Worm (Caenorhabditis elegans) whole organism, L3 larva: ENCODE data around the gene T05C1.3.

Experiments
- R02D3.7 ChIP-seq: fragments of 150-350 bp; optimal IDR thresholded peaks from 2 replicates; lab custom pipeline; 2014; ENCODE audit warnings: missing biosample characterization, missing genetic modification characterization
- ZK546.5 ChIP-seq: sonication (generic microtip); optimal IDR thresholded peaks from 2 replicates; lab custom pipeline; 2017; ENCODE audit warnings: missing biosample characterization, missing genetic modification characterization
- ama-1 ChIP-seq: fragments of 150-350 bp; optimal IDR thresholded peaks from 2 replicates; lab custom pipeline; 2018
- ceh-16 ChIP-seq: sonication (generic microtip); optimal IDR thresholded peaks from 2 replicates; lab custom pipeline; 2017; ENCODE audit warnings: missing biosample characterization, missing genetic modification characterization
- ceh-28 ChIP-seq: fragments of 150-350 bp; optimal IDR thresholded peaks from 2 replicates; lab custom pipeline; 2014; ENCODE audit warnings: missing biosample characterization, missing genetic modification reagents, missing genetic modification characterization
- ceh-9 ChIP-seq: sonication (generic microtip); optimal IDR thresholded peaks from 2 replicates; lab custom pipeline; 2018; ENCODE audit warnings: missing biosample characterization, missing genetic modification characterization
- egl-27 ChIP-seq: sonication (generic microtip); optimal IDR thresholded peaks from 4 replicates; lab custom pipeline; 2017; ENCODE audit warnings: missing biosample characterization, missing genetic modification reagents, missing genetic modification characterization
- elt-2 ChIP-seq: sonication (generic microtip); optimal IDR thresholded peaks from 2 replicates; lab custom pipeline; 2016; ENCODE audit warnings: missing genetic modification reagents, mild to moderate bottlenecking, missing genetic modification characterization, missing compliant biosample characterization
- eor-1 ChIP-seq, 2 experiments: fragments of 150-350 bp; optimal IDR thresholded peaks; 2 replicates each; lab custom pipeline; 2014 to 2018; ENCODE audit warnings: missing biosample characterization in 2 of 2, missing genetic modification characterization in 2 of 2
- fkh-10 ChIP-seq: sonication (generic microtip); optimal IDR thresholded peaks from 2 replicates; lab custom pipeline; 2017; ENCODE audit warnings: missing biosample characterization, missing genetic modification reagents, missing genetic modification characterization
- fkh-2 ChIP-seq: fragments of 150-350 bp; optimal IDR thresholded peaks from 2 replicates; lab custom pipeline; 2014; ENCODE audit warnings: missing biosample characterization, missing genetic modification reagents, missing genetic modification characterization
- fos-1 ChIP-seq: fragments of 150-350 bp; optimal IDR thresholded peaks from 2 replicates; lab custom pipeline; 2014; ENCODE audit warnings: missing biosample characterization, missing genetic modification characterization
- hmg-11 ChIP-seq: sonication (generic microtip); optimal IDR thresholded peaks from 2 replicates; lab custom pipeline; 2016; ENCODE audit warnings: missing genetic modification characterization, missing compliant biosample characterization
- jun-1 ChIP-seq: fragments of 150-350 bp; optimal IDR thresholded peaks from 2 replicates; lab custom pipeline; 2014; ENCODE audit warnings: missing biosample characterization, missing genetic modification reagents, missing genetic modification characterization
- lin-15B ChIP-seq: fragments of 150-350 bp; optimal IDR thresholded peaks from 2 replicates; lab custom pipeline; 2014; ENCODE audit warnings: missing biosample characterization, missing genetic modification characterization
- lin-39 ChIP-seq: fragments of 150-350 bp; optimal IDR thresholded peaks from 2 replicates; lab custom pipeline; 2018; ENCODE audit warnings: missing biosample characterization, missing genetic modification reagents, missing genetic modification characterization
- mdl-1 ChIP-seq: fragments of 150-350 bp; optimal IDR thresholded peaks from 2 replicates; lab custom pipeline; 2014; ENCODE audit warnings: missing biosample characterization, missing genetic modification characterization
- mml-1 ChIP-seq: fragments of 150-350 bp; sonication (generic microtip); optimal IDR thresholded peaks from 3 replicates; lab custom pipeline; 2014; ENCODE audit warnings: missing biosample characterization, missing genetic modification characterization
- nfya-1 ChIP-seq: sonication (generic microtip); optimal IDR thresholded peaks from 2 replicates; lab custom pipeline; 2017; ENCODE audit warnings: missing genetic modification characterization, mild to moderate bottlenecking, missing compliant biosample characterization, antibody characterized with exemption, moderate library complexity; ENCODE audit not compliant: insufficient read depth
- nhr-11 ChIP-seq: fragments of 150-350 bp; optimal IDR thresholded peaks from 2 replicates; lab custom pipeline; 2014; ENCODE audit warnings: missing biosample characterization, missing genetic modification characterization
- nhr-237 ChIP-seq: fragments of 150-350 bp; optimal IDR thresholded peaks from 2 replicates; lab custom pipeline; 2014; ENCODE audit warnings: missing biosample characterization, missing genetic modification characterization
- nhr-67 ChIP-seq: fragments of 150-350 bp; optimal IDR thresholded peaks from 2 replicates; lab custom pipeline; 2014; ENCODE audit warnings: missing biosample characterization, missing genetic modification characterization
- nhr-76 ChIP-seq: fragments of 150-350 bp; sonication (generic microtip); optimal IDR thresholded peaks from 5 replicates; lab custom pipeline; 2014; ENCODE audit warnings: missing biosample characterization, missing genetic modification characterization
- pha-4 ChIP-seq: fragments of 150-350 bp; optimal IDR thresholded peaks from 2 replicates; lab custom pipeline; 2014; ENCODE audit warnings: missing biosample characterization, missing genetic modification reagents, missing genetic modification characterization
- pqm-1 ChIP-seq: fragments of 150-350 bp; optimal IDR thresholded peaks from 2 replicates; lab custom pipeline; 2017; ENCODE audit warnings: missing biosample characterization, missing genetic modification characterization, inconsistent platforms
- sea-2 ChIP-seq: fragments of 150-350 bp; sonication (generic microtip); optimal IDR thresholded peaks from 4 replicates; lab custom pipeline; 2014; ENCODE audit warnings: missing biosample characterization, missing genetic modification reagents, missing genetic modification characterization
- snpc-4 ChIP-seq: fragments of 150-350 bp; optimal IDR thresholded peaks from 2 replicates; lab custom pipeline; 2014; ENCODE audit warnings: missing biosample characterization, missing genetic modification characterization
- tbx-2 ChIP-seq: sonication (generic microtip); optimal IDR thresholded peaks from 2 replicates; lab custom pipeline; 2016; ENCODE audit warnings: mild to moderate bottlenecking, missing genetic modification characterization, missing compliant biosample characterization
- unc-39 ChIP-seq: sonication (generic microtip); optimal IDR thresholded peaks from 4 replicates; lab custom pipeline; 2017; ENCODE audit warnings: missing biosample characterization, missing genetic modification characterization
- unc-62 ChIP-seq: fragments of 150-350 bp; sonication (generic microtip); optimal IDR thresholded peaks from 4 replicates; lab custom pipeline; 2014; ENCODE audit warnings: missing biosample characterization, missing genetic modification reagents, missing genetic modification characterization
- ztf-11 ChIP-seq: fragments of 150-350 bp; optimal IDR thresholded peaks from 2 replicates; lab custom pipeline; 2014; ENCODE audit warnings: missing biosample characterization, missing genetic modification characterization
- ztf-4 ChIP-seq: fragments of 150-350 bp; optimal IDR thresholded peaks from 2 replicates; lab custom pipeline; 2014; ENCODE audit warnings: missing biosample characterization, missing genetic modification characterization

The T05C1.3 gene

DNA sequence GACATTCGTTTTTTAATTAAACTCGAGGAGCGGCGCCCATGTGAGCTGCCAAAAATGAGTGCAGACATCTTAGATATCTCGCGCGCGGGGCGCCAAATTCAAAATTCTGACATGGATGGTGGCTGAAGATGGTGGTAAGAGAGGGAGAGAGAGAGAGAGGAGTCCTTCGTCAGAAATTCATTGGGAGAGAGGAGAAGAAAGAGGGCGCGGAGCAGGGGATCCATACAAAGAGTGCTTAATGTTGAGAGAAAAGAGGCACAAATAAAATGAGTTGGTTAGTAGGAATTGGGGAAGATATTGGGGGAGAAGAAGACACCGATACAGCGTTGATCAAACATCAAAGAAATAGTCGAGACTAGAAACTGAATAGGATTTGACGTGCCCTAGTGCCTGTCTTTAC, 35.7 kb downstream of the T05C1.3 start:
- TF ChIP-seq eor-1 (tag; optimal IDR thresholded peaks at IDR 0.05; lab: Kevin White, UChicago): no peak
- TF ChIP-seq fkh-10 (GFP tag; lab: Kevin White, UChicago): no peak
- TF ChIP-seq R02D3.7 (tag; lab: Kevin White, UChicago): no peak
- no peak for TF ChIP-seq ztf-11 (tag; lab: Kevin White, UChicago)
- no peak for TF ChIP-seq ama-1 (lab: Kevin White, UChicago)
- TF ChIP-seq hmg-11: peak; percentile 7
- peak; percentile 34 for TF ChIP-seq nfya-1 (tag; lab: Kevin White, UChicago)
- TF ChIP-seq jun-1 (tag; lab: Kevin White, UChicago): no peak
- no peak for TF ChIP-seq fos-1 (tag; lab: Kevin White, UChicago)
- TF ChIP-seq tbx-2 (tag; lab: Kevin White, UChicago): no peak
- TF ChIP-seq mml-1: no peak
- TF ChIP-seq pha-4 (tag; lab: Kevin White, UChicago): no peak
- TF ChIP-seq pqm-1 (tag; lab: Kevin White, UChicago): no peak
- peak; percentile 53 for TF ChIP-seq lin-15B (tag; lab: Kevin White, UChicago)
- TF ChIP-seq unc-39 (tag; lab: Kevin White, UChicago): no peak
- TF ChIP-seq lin-39 (tag; lab: Kevin White, UChicago): peak; percentile 45

DNA sequence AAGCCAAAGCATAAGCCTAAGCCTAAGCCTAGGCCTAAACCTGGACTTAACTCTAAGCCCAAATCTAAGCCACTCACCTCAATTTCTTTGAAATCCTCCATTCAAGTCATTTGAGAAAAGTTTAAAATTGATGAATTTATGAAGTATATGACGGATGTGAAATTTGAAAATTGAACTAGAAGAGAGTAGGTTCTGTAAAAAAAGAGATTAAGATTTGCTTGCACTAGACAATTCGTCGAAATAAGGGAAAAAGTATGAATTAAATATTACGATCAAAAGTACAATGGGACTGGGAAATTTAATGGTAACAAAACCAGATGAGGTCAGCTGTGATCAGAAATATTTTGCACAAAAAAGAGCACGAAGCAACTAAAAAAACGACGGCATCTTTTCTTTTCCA, 36.1 kb downstream of the T05C1.3 start, which contains the start of gene twk-2:
TSS of gene twk-2 (minus strand) at position 101 of the 400 bp plus-strand sequence.
- TF ChIP-seq ztf-4 (tag; lab: Kevin White, UChicago): no peak
- no peak for TF ChIP-seq elt-2 (tag; lab: Kevin White, UChicago)
- TF ChIP-seq snpc-4: no peak
- TF ChIP-seq jun-1 (tag; lab: Kevin White, UChicago): no peak
- no peak for TF ChIP-seq unc-62 (GFP tag; lab: Kevin White, UChicago)
- TF ChIP-seq ceh-16 (tag; lab: Kevin White, UChicago): no peak
- TF ChIP-seq nhr-67 (tag; lab: Kevin White, UChicago): no peak
- TF ChIP-seq, all 47 proteins: peak for 0

DNA sequence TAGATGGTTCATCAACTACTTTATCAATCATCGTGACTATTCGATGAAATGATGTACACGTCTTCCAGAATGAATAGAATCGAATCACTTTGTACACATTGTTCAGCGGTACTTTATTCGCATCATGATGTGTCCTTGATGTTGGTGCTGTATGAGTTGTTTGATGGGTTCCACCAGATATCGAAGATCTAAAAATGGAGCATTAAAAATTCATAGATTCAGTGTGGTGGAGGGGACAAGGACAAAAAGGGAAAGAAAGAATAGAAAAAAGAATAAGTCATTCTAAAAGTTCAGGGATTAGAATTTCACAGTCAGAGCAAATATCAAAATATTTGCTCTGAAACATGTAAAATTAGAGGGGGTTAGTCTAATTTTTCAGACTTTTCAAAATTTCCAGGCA, 44.4 kb downstream of the T05C1.3 start:
- TF ChIP-seq unc-39 (tag; lab: Kevin White, UChicago) (no peak), nhr-76 (tag; lab: Kevin White, UChicago) (no peak), egl-27 (tag; lab: Kevin White, UChicago) (no peak), ztf-4 (tag; lab: Kevin White, UChicago) (no peak), nhr-11 (no peak), ama-1 (lab: Kevin White, UChicago) (no peak), sea-2 (GFP tag; lab: Kevin White, UChicago) (no peak)
- TF ChIP-seq, all 47 proteins: peak for 0

DNA sequence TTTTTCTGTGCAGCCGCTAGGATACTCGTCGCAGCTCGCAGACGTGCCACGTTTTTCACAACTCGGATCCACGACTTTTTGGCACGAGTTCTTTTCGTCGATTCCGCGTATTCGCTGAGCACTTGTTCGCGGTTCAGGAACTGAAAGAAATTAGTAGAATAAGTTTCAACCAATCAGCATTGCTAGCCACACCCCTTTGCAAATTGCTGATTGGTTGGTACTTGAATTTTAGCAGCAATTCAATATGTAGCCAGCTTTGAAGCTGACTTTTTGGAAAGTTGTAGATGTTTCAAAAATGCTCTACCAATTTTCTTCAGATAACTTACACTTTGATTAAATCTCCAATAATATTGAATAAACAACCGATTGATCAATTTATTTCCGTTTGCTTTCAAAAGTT, 47.9 kb downstream of the T05C1.3 start:
- TF ChIP-seq eor-1 (tag; optimal IDR thresholded peaks at IDR 0.05; lab: Kevin White, UChicago) (no peak), ceh-9 (tag; lab: Kevin White, UChicago) (no peak), nfya-1 (tag; lab: Kevin White, UChicago) (peak; percentile 93), mdl-1 (tag; lab: Kevin White, UChicago) (no peak)
- TF ChIP-seq, all 47 proteins: peak for 1

DNA sequence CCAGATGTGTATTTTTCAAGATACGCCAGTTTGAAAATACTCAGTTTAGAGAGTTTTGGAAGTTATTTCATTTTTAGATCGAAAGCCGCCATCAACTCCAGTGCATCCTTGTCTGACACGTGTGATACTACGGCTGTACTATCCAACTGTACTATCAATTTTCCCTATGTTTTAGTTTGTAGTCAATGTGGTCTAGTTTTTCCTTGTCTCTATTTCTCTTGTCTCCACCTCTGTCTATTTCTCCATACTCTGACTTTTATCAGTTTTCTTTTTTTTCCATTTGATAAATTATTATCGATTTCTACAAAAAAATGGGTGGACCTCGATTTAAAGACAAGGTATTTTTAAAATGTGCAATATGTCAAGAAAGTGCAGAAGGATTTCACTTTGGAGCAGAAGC, 50.6 kb downstream of the T05C1.3 start, which contains the start of gene nhr-16:
TSS of gene nhr-16 (plus strand) at position 205 of the 400 bp plus-strand sequence.
- TF ChIP-seq ztf-4 (tag; lab: Kevin White, UChicago) (no peak), ZK546.5 (no peak), elt-2 (tag; lab: Kevin White, UChicago) (peak; percentile 33), ceh-28 (tag; lab: Kevin White, UChicago) (no peak), nhr-237 (tag; lab: Kevin White, UChicago) (no peak), fkh-2 (tag; lab: Kevin White, UChicago) (no peak)
